Fruit fly (Drosophila melanogaster) whole organism, embryonic: ENCODE measurements around the gene inaE.
A peak's percentile ranks its signal among the peaks of the same experiment; 100 is the strongest.

Experiments
- Atf-2 ChIP-seq: fragments of 200-800 bp; sonication (Bioruptor generic); optimal IDR thresholded peaks from 2 replicates; lab custom pipeline; 2016; ENCODE audit warnings: missing biosample characterization, missing genetic modification characterization
- CG12071 ChIP-seq: fragments of 200-800 bp; sonication (Bioruptor generic); optimal IDR thresholded peaks from 3 replicates; lab custom pipeline; 2018; ENCODE audit warnings: missing biosample characterization, mild to moderate bottlenecking, missing genetic modification characterization
- CG12104 ChIP-seq: fragments of 200-800 bp; sonication (Bioruptor generic); optimal IDR thresholded peaks from 3 replicates; lab custom pipeline; 2016; ENCODE audit warnings: missing biosample characterization, missing genetic modification characterization
- CG12299 ChIP-seq: fragments of 200-800 bp; sonication (Bioruptor generic); optimal IDR thresholded peaks from 2 replicates; lab custom pipeline; 2018; ENCODE audit warnings: missing biosample characterization, mild to moderate bottlenecking, missing genetic modification characterization
- CG13624 ChIP-seq: fragments of 200-800 bp; sonication (Bioruptor generic); optimal IDR thresholded peaks from 2 replicates; lab custom pipeline; 2016; ENCODE audit warnings: missing biosample characterization, missing genetic modification characterization
- CG15269 ChIP-seq: fragments of 200-800 bp; sonication (Bioruptor generic); optimal IDR thresholded peaks from 2 replicates; lab custom pipeline; 2018; ENCODE audit warnings: missing biosample characterization, mild to moderate bottlenecking, missing genetic modification characterization, moderate library complexity
- CG16863 ChIP-seq: fragments of 200-800 bp; sonication (Bioruptor generic); optimal IDR thresholded peaks from 3 replicates; lab custom pipeline; 2016; ENCODE audit warnings: missing biosample characterization, missing genetic modification characterization
- CG17912 ChIP-seq: fragments of 200-800 bp; sonication (Bioruptor generic); optimal IDR thresholded peaks from 2 replicates; lab custom pipeline; 2018; ENCODE audit warnings: missing biosample characterization, mild to moderate bottlenecking, missing genetic modification characterization
- CG18262 ChIP-seq: fragments of 200-800 bp; optimal IDR thresholded peaks from 3 replicates; lab custom pipeline; 2019; ENCODE audit warnings: missing biosample characterization, mild to moderate bottlenecking, missing genetic modification characterization, moderate library complexity
- CG18476 ChIP-seq: fragments of 200-800 bp; sonication (Bioruptor generic); optimal IDR thresholded peaks from 2 replicates; lab custom pipeline; 2016; ENCODE audit warnings: missing biosample characterization, mild to moderate bottlenecking, missing genetic modification characterization
- CG2875 ChIP-seq: fragments of 200-800 bp; sonication (Bioruptor generic); optimal IDR thresholded peaks from 2 replicates; lab custom pipeline; 2017; ENCODE audit warnings: missing biosample characterization, mild to moderate bottlenecking, missing genetic modification characterization, missing genetic modification reagents
- CG30403 ChIP-seq: fragments of 200-800 bp; sonication (Bioruptor generic); optimal IDR thresholded peaks from 3 replicates; lab custom pipeline; 2016; ENCODE audit warnings: missing biosample characterization, missing genetic modification characterization
- CG3065 ChIP-seq: fragments of 200-800 bp; sonication (Bioruptor generic); optimal IDR thresholded peaks from 2 replicates; lab custom pipeline; 2016; ENCODE audit warnings: missing biosample characterization, missing genetic modification characterization
- CG34376 ChIP-seq: fragments of 200-800 bp; sonication (Bioruptor generic); optimal IDR thresholded peaks from 2 replicates; lab custom pipeline; 2018; ENCODE audit warnings: missing biosample characterization, mild to moderate bottlenecking, missing genetic modification characterization
- CG4282 ChIP-seq: fragments of 200-800 bp; sonication (Bioruptor generic); optimal IDR thresholded peaks from 2 replicates; lab custom pipeline; 2016; ENCODE audit warnings: missing biosample characterization, missing genetic modification characterization
- CG6175 ChIP-seq: fragments of 200-800 bp; sonication (Bioruptor generic); IDR thresholded peaks from 3 replicates; pipeline ENCODE4 v1.3.6; 2022; ENCODE audit warnings: missing biosample characterization, missing genetic modification characterization
- CG6272 ChIP-seq: fragments of 200-800 bp; sonication (Bioruptor generic); IDR thresholded peaks from 2 replicates; pipeline ENCODE4 v1.3.6; 2022; ENCODE audit warnings: missing biosample characterization, missing genetic modification characterization
- CG7839 ChIP-seq: fragments of 200-800 bp; sonication (Bioruptor generic); optimal IDR thresholded peaks from 3 replicates; lab custom pipeline; 2018; ENCODE audit warnings: missing biosample characterization, mild to moderate bottlenecking, missing genetic modification characterization, moderate library complexity
- CG7987 ChIP-seq: fragments of 200-800 bp; sonication (Bioruptor generic); optimal IDR thresholded peaks from 2 replicates; lab custom pipeline; 2018; ENCODE audit warnings: missing biosample characterization, mild to moderate bottlenecking, missing genetic modification characterization, moderate library complexity
- CG9797 ChIP-seq: fragments of 200-800 bp; sonication (Bioruptor generic); optimal IDR thresholded peaks from 3 replicates; lab custom pipeline; 2018; ENCODE audit warnings: missing biosample characterization, mild to moderate bottlenecking, missing genetic modification characterization
- CG9817 ChIP-seq: fragments of 200-800 bp; sonication (Bioruptor generic); optimal IDR thresholded peaks from 2 replicates; lab custom pipeline; 2018; ENCODE audit warnings: missing biosample characterization, mild to moderate bottlenecking, missing genetic modification characterization, moderate library complexity
- H15 ChIP-seq: fragments of 200-800 bp; sonication (Bioruptor generic); IDR thresholded peaks from 3 replicates; pipeline ENCODE4 v1.3.6; 2022; ENCODE audit warnings: missing biosample characterization, missing genetic modification characterization
- H2.0 ChIP-seq: fragments of 200-800 bp; sonication (Bioruptor generic); IDR thresholded peaks from 2 replicates; pipeline ENCODE4 v1.3.6; 2022; ENCODE audit warnings: missing biosample characterization, missing genetic modification characterization
- Hmx ChIP-seq: fragments of 200-800 bp; sonication (Bioruptor generic); optimal IDR thresholded peaks from 2 replicates; lab custom pipeline; 2016; ENCODE audit warnings: missing biosample characterization, missing genetic modification characterization
- MBD-R2 ChIP-seq: fragments of 200-800 bp; sonication (Bioruptor generic); IDR thresholded peaks from 2 replicates; pipeline ENCODE4 v1.3.6; 2022; ENCODE audit warnings: missing biosample characterization, missing genetic modification characterization
- NFAT ChIP-seq: fragments of 200-800 bp; sonication (Bioruptor generic); IDR thresholded peaks from 2 replicates; pipeline ENCODE4 v1.3.6; 2022; ENCODE audit warnings: missing biosample characterization, missing genetic modification characterization
- Xrp1 ChIP-seq: fragments of 200-800 bp; sonication (Bioruptor generic); IDR thresholded peaks from 2 replicates; pipeline ENCODE4 v1.3.6; 2022; ENCODE audit warnings: missing biosample characterization, missing genetic modification characterization
- ash1 ChIP-seq: fragments of 200-800 bp; sonication (Bioruptor generic); optimal IDR thresholded peaks from 2 replicates; lab custom pipeline; 2018; ENCODE audit warnings: missing biosample characterization, mild to moderate bottlenecking, missing genetic modification characterization
- cas ChIP-seq: fragments of 200-800 bp; sonication (Bioruptor generic); IDR thresholded peaks from 2 replicates; pipeline ENCODE4 v1.3.6; 2022; ENCODE audit warnings: missing biosample characterization, missing genetic modification characterization
- cato ChIP-seq: fragments of 200-800 bp; sonication (Bioruptor generic); optimal IDR thresholded peaks from 2 replicates; lab custom pipeline; 2016; ENCODE audit warnings: missing biosample characterization, missing genetic modification characterization, borderline replicate concordance
- chinmo ChIP-seq: fragments of 200-800 bp; sonication (Bioruptor generic); IDR thresholded peaks from 4 replicates; pipeline ENCODE4 v1.3.6; 2022; ENCODE audit warnings: missing biosample characterization, missing genetic modification characterization; ENCODE audit not compliant: partially characterized antibody
- corto ChIP-seq: fragments of 200-800 bp; sonication (Bioruptor generic); optimal IDR thresholded peaks from 2 replicates; lab custom pipeline; 2016; ENCODE audit warnings: missing biosample characterization, mild to moderate bottlenecking, missing genetic modification characterization, moderate library complexity
- cwo ChIP-seq: fragments of 200-800 bp; sonication (Bioruptor generic); optimal IDR thresholded peaks from 3 replicates; lab custom pipeline; 2017; ENCODE audit warnings: missing biosample characterization, missing genetic modification characterization, mild to moderate bottlenecking, moderate library complexity, missing genetic modification reagents
- emc ChIP-seq: fragments of 200-800 bp; sonication (Bioruptor generic); optimal IDR thresholded peaks from 2 replicates; lab custom pipeline; 2016; ENCODE audit warnings: missing biosample characterization, missing genetic modification characterization
- fd102C ChIP-seq: fragments of 200-800 bp; sonication (Bioruptor generic); optimal IDR thresholded peaks from 2 replicates; lab custom pipeline; 2018; ENCODE audit warnings: missing biosample characterization, mild to moderate bottlenecking, missing genetic modification characterization, moderate library complexity
- fd64A ChIP-seq: fragments of 200-800 bp; sonication (Bioruptor generic); optimal IDR thresholded peaks from 3 replicates; lab custom pipeline; 2018; ENCODE audit warnings: missing biosample characterization, mild to moderate bottlenecking, missing genetic modification characterization
- fru ChIP-seq: fragments of >200 bp; optimal IDR thresholded peaks from 2 replicates; lab custom pipeline; 2017
- h ChIP-seq: fragments of >200 bp; optimal IDR thresholded peaks from 2 replicates; lab custom pipeline; 2017
- ind ChIP-seq: fragments of 200-800 bp; sonication (Bioruptor generic); optimal IDR thresholded peaks from 3 replicates; lab custom pipeline; 2016; ENCODE audit warnings: missing biosample characterization, missing genetic modification characterization
- kni ChIP-seq: fragments of 200-800 bp; sonication (Bioruptor generic); optimal IDR thresholded peaks from 3 replicates; lab custom pipeline; 2017; ENCODE audit warnings: mild to moderate bottlenecking, missing biosample characterization, missing genetic modification reagents, missing genetic modification characterization
- lola ChIP-seq, 3 experiments: fragments of >200 bp in 2 of 3; fragments of 200-800 bp in 1 of 3; sonication (Bioruptor generic) in 1 of 3; optimal IDR thresholded peaks; 2 replicates each; lab custom pipeline; 2017 to 2019; ENCODE audit warnings: missing biosample characterization in 3 of 3, missing genetic modification characterization in 3 of 3, mild to moderate bottlenecking in 1 of 3, moderate library complexity in 1 of 3
- pnt ChIP-seq: fragments of 200-800 bp; sonication (Bioruptor generic); optimal IDR thresholded peaks from 3 replicates; lab custom pipeline; 2016; ENCODE audit warnings: missing biosample characterization, missing genetic modification characterization
- pros ChIP-seq: fragments of 200-800 bp; sonication (Bioruptor generic); optimal IDR thresholded peaks from 3 replicates; lab custom pipeline; 2019; ENCODE audit warnings: missing biosample characterization, mild to moderate bottlenecking, missing genetic modification characterization, moderate library complexity
- repo ChIP-seq: fragments of 200-800 bp; sonication (Bioruptor generic); optimal IDR thresholded peaks from 2 replicates; lab custom pipeline; 2016; ENCODE audit warnings: missing biosample characterization, missing genetic modification characterization
- seq ChIP-seq: fragments of 200-800 bp; sonication (Bioruptor generic); IDR thresholded peaks from 2 replicates; pipeline ENCODE4 v1.3.6; 2022; ENCODE audit warnings: missing biosample characterization, missing genetic modification characterization
- sim ChIP-seq: fragments of 200-800 bp; sonication (Bioruptor generic); IDR thresholded peaks from 2 replicates; pipeline ENCODE4 v1.3.6; 2022; ENCODE audit warnings: missing biosample characterization, missing genetic modification characterization
- slou ChIP-seq: fragments of 200-800 bp; sonication (Bioruptor generic); optimal IDR thresholded peaks from 3 replicates; lab custom pipeline; 2016; ENCODE audit warnings: missing biosample characterization, missing genetic modification characterization
- sqz ChIP-seq: fragments of 200-800 bp; sonication (Bioruptor generic); optimal IDR thresholded peaks from 3 replicates; lab custom pipeline; 2018; ENCODE audit warnings: missing biosample characterization, mild to moderate bottlenecking, missing genetic modification characterization
- ttk ChIP-seq: fragments of 200-800 bp; sonication (Bioruptor generic); IDR thresholded peaks from 2 replicates; pipeline ENCODE4 v2.1.2; 2022; ENCODE audit warnings: missing biosample characterization, missing genetic modification characterization
- tup ChIP-seq: fragments of 200-800 bp; sonication (Bioruptor generic); optimal IDR thresholded peaks from 2 replicates; lab custom pipeline; 2016; ENCODE audit warnings: missing biosample characterization, mild to moderate bottlenecking, missing genetic modification characterization, moderate library complexity
- twi ChIP-seq: fragments of 200-800 bp; optimal IDR thresholded peaks from 2 replicates; lab custom pipeline; 2019; ENCODE audit warnings: missing biosample characterization, mild to moderate bottlenecking, missing genetic modification characterization, moderate library complexity
- zfh2 ChIP-seq: fragments of 200-800 bp; sonication (Bioruptor generic); optimal IDR thresholded peaks from 2 replicates; lab custom pipeline; 2016; ENCODE audit warnings: missing biosample characterization, missing genetic modification characterization

inaE gene

dm6 chrX:13838892-13839291 lies 55.4 kb downstream of the inaE start (continued):
- peak; percentile 60 for TF ChIP-seq emc (GFP tag; lab: Kevin White, UChicago)
- TF ChIP-seq Atf-2 (GFP tag; lab: Kevin White, UChicago): peak; percentile 62
- no peak for TF ChIP-seq h (lab: Kevin White, UChicago)
- TF ChIP-seq CG13624 (GFP tag; lab: Kevin White, UChicago): peak; percentile 58
- peak; percentile 67; the same call in 2 of the 3 replicates for TF ChIP-seq H15 (GFP tag; lab: Robert Waterston, UW)
- peak; percentile 53 for TF ChIP-seq CG16863 (GFP tag; lab: Kevin White, UChicago)
- peak; percentile 33 for TF ChIP-seq sqz (GFP tag; lab: Kevin White, UChicago)
- TF ChIP-seq H2.0 (GFP tag; lab: Robert Waterston, UW): peak; percentile 80
- peak; percentile 61 for TF ChIP-seq CG9817 (tag; lab: Kevin White, UChicago)
- peak; percentile 75 for TF ChIP-seq CG12071 (GFP tag; lab: Kevin White, UChicago)
- 0 out of 2 replicates have a peak, but pooled peaks have one; percentile 17 for TF ChIP-seq cas
- peak; percentile 33 for TF ChIP-seq cato (GFP tag; lab: Kevin White, UChicago)
- peak; percentile 59 for TF ChIP-seq pnt (GFP tag; lab: Kevin White, UChicago)
- TF ChIP-seq CG9797 (GFP tag; lab: Kevin White, UChicago): no peak
- TF ChIP-seq fd64A (GFP tag; lab: Kevin White, UChicago): peak; percentile 25
- peak; percentile 37 for TF ChIP-seq CG18476 (GFP tag; lab: Kevin White, UChicago)
- no peak for TF ChIP-seq CG34376
- TF ChIP-seq CG4282 (GFP tag; lab: Kevin White, UChicago): peak; percentile 41
- TF ChIP-seq CG15269 (tag; lab: Kevin White, UChicago): peak; percentile 74
- no peak for TF ChIP-seq kni
- TF ChIP-seq CG3065 (GFP tag; lab: Kevin White, UChicago): no peak
- peak; percentile 85 for TF ChIP-seq ttk
- TF ChIP-seq CG12299 (tag; lab: Kevin White, UChicago): no peak
- peak; percentile 63; the same call in 1 of the 2 replicates for TF ChIP-seq seq
- TF ChIP-seq Hmx (GFP tag; lab: Kevin White, UChicago): peak; percentile 59
- peak; percentile 49 for TF ChIP-seq cwo (GFP tag; lab: Kevin White, UChicago)
- peak; percentile 81 for TF ChIP-seq CG30403 (GFP tag; lab: Kevin White, UChicago)
- TF ChIP-seq corto (GFP tag; lab: Kevin White, UChicago): peak; percentile 77
- TF ChIP-seq MBD-R2 (GFP tag; lab: Robert Waterston, UW): no peak
- peak; percentile 81 for TF ChIP-seq CG7839
- no peak for TF ChIP-seq pros (GFP tag; lab: Kevin White, UChicago)
- no peak for TF ChIP-seq CG6175 (GFP tag; lab: Robert Waterston, UW)
- peak; percentile 73 for TF ChIP-seq Xrp1 (GFP tag; lab: Robert Waterston, UW)
- peak; percentile 62 for TF ChIP-seq CG18262 (tag; lab: Kevin White, UChicago)
- peak; percentile 83 for TF ChIP-seq ind (GFP tag; lab: Kevin White, UChicago)
- TF ChIP-seq sim: no peak
- TF ChIP-seq tup (GFP tag; lab: Kevin White, UChicago): no peak
- TF ChIP-seq ash1 (GFP tag; lab: Kevin White, UChicago): no peak
- peak; percentile 45 for TF ChIP-seq CG12104 (GFP tag; lab: Kevin White, UChicago)
- peak; percentile 52 for TF ChIP-seq CG6272 (GFP tag; lab: Robert Waterston, UW)
- no peak for TF ChIP-seq CG17912 (GFP tag; lab: Kevin White, UChicago)
- TF ChIP-seq twi (tag; lab: Kevin White, UChicago): no peak
- peak in 1 of 3 experiments; percentile 36 for TF ChIP-seq lola (GFP tag; optimal IDR thresholded peaks at IDR 0.05; lab: Kevin White, UChicago)
- TF ChIP-seq CG2875 (GFP tag; lab: Kevin White, UChicago): peak; percentile 60
- TF ChIP-seq chinmo: no peak
- TF ChIP-seq fru (lab: Kevin White, UChicago): no peak
- peak; percentile 36 for TF ChIP-seq slou
- peak; percentile 64 for TF ChIP-seq repo (GFP tag; lab: Kevin White, UChicago)
- TF ChIP-seq CG7987: no peak
- no peak for TF ChIP-seq fd102C (GFP tag; lab: Kevin White, UChicago)
- 0 out of 2 replicates have a peak, but pooled peaks have one; percentile 23 for TF ChIP-seq NFAT (GFP tag; lab: Robert Waterston, UW)
- TF ChIP-seq zfh2: peak; percentile 82
